Fruit fly (Drosophila melanogaster) whole organism, pupa: ENCODE results near the gene CG2712.
A peak's percentile ranks its signal among the peaks of the same experiment; 100 is the strongest.

Source experiments
- CG13204 ChIP-seq: fragments of 200-800 bp; sonication (Bioruptor generic); optimal IDR thresholded peaks from 2 replicates; lab custom pipeline; 2018; ENCODE audit warnings: missing biosample characterization, mild to moderate bottlenecking, missing genetic modification characterization, moderate library complexity
- CG14655 ChIP-seq: fragments of 200-800 bp; sonication (Bioruptor generic); optimal IDR thresholded peaks from 3 replicates; lab custom pipeline; 2017; ENCODE audit warnings: mild to moderate bottlenecking, missing biosample characterization, missing genetic modification reagents, missing genetic modification characterization
- CG17806 ChIP-seq: fragments of 200-800 bp; sonication (Bioruptor generic); optimal IDR thresholded peaks from 2 replicates; lab custom pipeline; 2018; ENCODE audit warnings: missing biosample characterization, mild to moderate bottlenecking, missing genetic modification characterization, moderate library complexity
- CG32121 ChIP-seq: fragments of 200-800 bp; sonication (Bioruptor generic); IDR thresholded peaks from 2 replicates; pipeline ENCODE4 v1.3.6; 2022; ENCODE audit warnings: missing biosample characterization, missing genetic modification characterization
- CG8159 ChIP-seq: fragments of 200-800 bp; sonication (Bioruptor generic); optimal IDR thresholded peaks from 3 replicates; lab custom pipeline; 2018; ENCODE audit warnings: missing biosample characterization, mild to moderate bottlenecking, missing genetic modification characterization, moderate library complexity
- CG9948 ChIP-seq: fragments of 200-800 bp; sonication (Bioruptor generic); optimal IDR thresholded peaks from 2 replicates; lab custom pipeline; 2018; ENCODE audit warnings: missing biosample characterization, mild to moderate bottlenecking, missing genetic modification characterization, moderate library complexity
- D1 ChIP-seq: fragments of 200-800 bp; sonication (Bioruptor generic); optimal IDR thresholded peaks from 2 replicates; lab custom pipeline; 2018; ENCODE audit warnings: missing biosample characterization, mild to moderate bottlenecking, missing genetic modification characterization, moderate library complexity
- EcR ChIP-seq: fragments of 200-800 bp; sonication (Bioruptor generic); optimal IDR thresholded peaks from 3 replicates; lab custom pipeline; 2019; ENCODE audit warnings: missing biosample characterization, missing genetic modification characterization, mild to moderate bottlenecking, moderate library complexity, missing genetic modification reagents
- Ets98B ChIP-seq: fragments of 200-800 bp; sonication (Bioruptor generic); IDR thresholded peaks from 2 replicates; pipeline ENCODE4 v1.3.6; 2022; ENCODE audit warnings: missing biosample characterization, missing genetic modification characterization
- Snoo ChIP-seq: fragments of 200-800 bp; sonication (Bioruptor generic); optimal IDR thresholded peaks from 3 replicates; lab custom pipeline; 2017; ENCODE audit warnings: missing biosample characterization, mild to moderate bottlenecking, missing genetic modification characterization, inconsistent platforms
- gl ChIP-seq: fragments of 200-800 bp; sonication (Bioruptor generic); optimal IDR thresholded peaks from 2 replicates; lab custom pipeline; 2018; ENCODE audit warnings: missing biosample characterization, mild to moderate bottlenecking, missing genetic modification characterization

dm6 chrX:2742067-2742466 is 9.8 kb downstream of the CG2712 start:
- TF ChIP-seq gl (tag; lab: Kevin White, UChicago) (peak; percentile 65), CG17806 (tag; lab: Kevin White, UChicago) (no peak), Ets98B (GFP tag; lab: Robert Waterston, UW) (peak; percentile 62; the same call in 1 of the 2 replicates), CG13204 (no peak), D1 (tag; lab: Kevin White, UChicago) (no peak), CG14655 (GFP tag; lab: Kevin White, UChicago) (no peak), CG9948 (tag; lab: Kevin White, UChicago) (peak; percentile 8), CG8159 (tag; lab: Kevin White, UChicago) (peak; percentile 12), Snoo (tag; lab: Kevin White, UChicago) (no peak), EcR (GFP tag; lab: Kevin White, UChicago) (no peak), CG32121 (GFP tag; lab: Robert Waterston, UW) (peak; percentile 45; the same call in 1 of the 2 replicates)
